Worm (Caenorhabditis elegans): ENCODE measurements around the gene clec-182.

The clec-182 gene

ce11 chrIV:8752492-8752891 is 45.7 kb downstream of the clec-182 start:
- no peak for TF ChIP-seq che-1 (tag; optimal IDR thresholded peaks at IDR 0.05)

ce11 chrIV:8748967-8749366 is 49.2 kb downstream of the clec-182 start:
- peak; percentile 73 for TF ChIP-seq nfya-1 (tag; optimal IDR thresholded peaks at IDR 0.05)
- no peak for TF ChIP-seq odd-2 (tag; optimal IDR thresholded peaks at IDR 0.05)
